Worm (Caenorhabditis elegans): ENCODE measurements around the gene mrps-22.
A peak's percentile ranks its signal among the peaks of the same experiment; 100 is the strongest.

DNA sequence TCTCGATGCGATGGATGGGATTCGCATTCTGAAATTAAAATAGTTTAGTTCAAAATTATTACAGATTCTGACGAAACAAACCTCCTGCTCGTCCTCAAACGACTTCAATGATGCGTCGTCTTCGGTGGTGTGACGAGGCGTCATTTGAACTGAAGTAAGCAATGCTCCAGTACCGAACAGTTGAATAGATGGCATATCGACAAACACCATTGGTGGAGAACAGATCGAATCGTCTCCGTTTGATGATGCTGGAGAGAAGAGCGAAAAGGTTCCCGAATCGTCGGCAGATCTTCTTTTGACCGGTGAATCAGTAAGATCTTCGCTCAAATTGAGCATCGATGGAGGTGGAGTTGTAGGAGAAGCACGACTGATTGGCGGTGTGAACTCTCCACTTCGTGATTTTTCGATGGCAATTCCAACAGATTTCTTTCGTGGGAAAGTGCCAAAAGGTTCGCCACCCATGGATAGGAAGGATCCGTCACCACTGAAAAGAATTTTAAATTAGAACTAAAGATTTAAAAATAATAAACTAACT lies 38.0 kb upstream of the mrps-22 start:
- no peak for TF ChIP-seq Y105C5A.15 (GFP tag; IDR thresholded peaks at IDR 0.05)
- no peak for TF ChIP-seq nhr-11 (tag; optimal IDR thresholded peaks at IDR 0.05)
- TF ChIP-seq ZK546.5 (tag; optimal IDR thresholded peaks at IDR 0.05): no peak
- TF ChIP-seq lin-13 (GFP tag; optimal IDR thresholded peaks at IDR 0.05): no peak
- TF ChIP-seq nhr-77 (tag; optimal IDR thresholded peaks at IDR 0.05): no peak
- peak; percentile 56 for TF ChIP-seq pha-4 (GFP tag; IDR thresholded peaks at IDR 0.05)
- TF ChIP-seq pha-4 (tag; optimal IDR thresholded peaks at IDR 0.05): no peak
- TF ChIP-seq nhr-28 (tag; optimal IDR thresholded peaks at IDR 0.05): no peak
- no peak for TF ChIP-seq daf-12 (tag; optimal IDR thresholded peaks at IDR 0.05)
- TF ChIP-seq aly-2 (tag; optimal IDR thresholded peaks at IDR 0.05): no peak
- TF ChIP-seq nhr-76 (tag; optimal IDR thresholded peaks at IDR 0.05): no peak

Measured in whole organism, L4 larva.